Fruit fly (Drosophila melanogaster) whole organism, embryonic: ENCODE data around the gene Hgsnat.

Experiments
- Adf1 ChIP-seq: fragments of 200-800 bp; sonication (Bioruptor generic); IDR thresholded peaks from 2 replicates; pipeline ENCODE4 v1.3.6; 2022; ENCODE audit warnings: missing biosample characterization, missing genetic modification characterization
- Awh ChIP-seq: fragments of 200-800 bp; sonication (Bioruptor generic); IDR thresholded peaks from 2 replicates; pipeline ENCODE4, ENCODE4 v1.3.6; 2022; ENCODE audit warnings: missing biosample characterization, missing genetic modification characterization
- Bgb ChIP-seq: fragments of 200-800 bp; sonication (Bioruptor generic); IDR thresholded peaks from 2 replicates; pipeline ENCODE4 v1.3.6; 2022; ENCODE audit warnings: missing biosample characterization, missing genetic modification characterization; ENCODE audit not compliant: partially characterized antibody
- CG11560 ChIP-seq: fragments of 200-800 bp; sonication (Bioruptor generic); IDR thresholded peaks from 3 replicates; pipeline ENCODE4 v1.3.6; 2022; ENCODE audit warnings: missing biosample characterization, missing genetic modification characterization
- CG11696 ChIP-seq: fragments of 200-800 bp; sonication (Bioruptor generic); IDR thresholded peaks from 2 replicates; pipeline ENCODE4 v1.3.6; 2022; ENCODE audit warnings: missing biosample characterization, missing genetic modification characterization
- CG12391 ChIP-seq: fragments of 200-800 bp; sonication (Bioruptor generic); optimal IDR thresholded peaks from 3 replicates; lab custom pipeline; 2018; ENCODE audit warnings: missing biosample characterization, mild to moderate bottlenecking, missing genetic modification characterization, moderate library complexity
- CG13624 ChIP-seq: fragments of 200-800 bp; sonication (Bioruptor generic); optimal IDR thresholded peaks from 2 replicates; lab custom pipeline; 2016; ENCODE audit warnings: missing biosample characterization, missing genetic modification characterization
- CG13894 ChIP-seq: fragments of 200-800 bp; sonication (Bioruptor generic); optimal IDR thresholded peaks from 3 replicates; lab custom pipeline; 2018; ENCODE audit warnings: missing biosample characterization, mild to moderate bottlenecking, missing genetic modification characterization, moderate library complexity
- CG1647 ChIP-seq: fragments of 200-800 bp; sonication (Bioruptor generic); optimal IDR thresholded peaks from 3 replicates; lab custom pipeline; 2016; ENCODE audit warnings: missing biosample characterization, missing genetic modification characterization
- CG17359 ChIP-seq: fragments of 200-800 bp; sonication (Bioruptor generic); optimal IDR thresholded peaks from 3 replicates; lab custom pipeline; 2018; ENCODE audit warnings: missing biosample characterization, mild to moderate bottlenecking, missing genetic modification characterization, moderate library complexity
- CG17385 ChIP-seq: fragments of 200-800 bp; sonication (Bioruptor generic); optimal IDR thresholded peaks from 3 replicates; lab custom pipeline; 2018; ENCODE audit warnings: missing biosample characterization, mild to moderate bottlenecking, missing genetic modification characterization
- CG31365 ChIP-seq: fragments of 200-800 bp; sonication (Bioruptor generic); optimal IDR thresholded peaks from 2 replicates; lab custom pipeline; 2018; ENCODE audit warnings: missing biosample characterization, mild to moderate bottlenecking, missing genetic modification characterization
- CG31441 ChIP-seq: fragments of 200-800 bp; sonication (Bioruptor generic); IDR thresholded peaks from 2 replicates; pipeline ENCODE4 v1.3.6; 2022; ENCODE audit warnings: missing biosample characterization, missing genetic modification characterization
- CG3163 ChIP-seq: fragments of 200-800 bp; sonication (Bioruptor generic); optimal IDR thresholded peaks from 3 replicates; lab custom pipeline; 2016; ENCODE audit warnings: missing biosample characterization, missing genetic modification characterization
- CG32772 ChIP-seq: fragments of 200-800 bp; sonication (Bioruptor generic); IDR thresholded peaks from 2 replicates; pipeline ENCODE4 v1.3.6; 2022; ENCODE audit warnings: missing biosample characterization, missing genetic modification characterization
- CG42726 ChIP-seq: fragments of 200-800 bp; sonication (Bioruptor generic); IDR thresholded peaks from 2 replicates; pipeline ENCODE4 v1.3.6; 2022; ENCODE audit warnings: missing biosample characterization, missing genetic modification characterization; ENCODE audit not compliant: partially characterized antibody
- CG4854 ChIP-seq: fragments of 200-800 bp; sonication (Bioruptor generic); optimal IDR thresholded peaks from 2 replicates; lab custom pipeline; 2016; ENCODE audit warnings: missing biosample characterization, missing genetic modification characterization, inconsistent platforms
- CG5180 ChIP-seq: fragments of 200-800 bp; sonication (Bioruptor generic); optimal IDR thresholded peaks from 3 replicates; lab custom pipeline; 2017; ENCODE audit warnings: missing biosample characterization, missing genetic modification characterization, mild to moderate bottlenecking, moderate library complexity, missing genetic modification reagents
- CG8924 ChIP-seq: fragments of 200-800 bp; optimal IDR thresholded peaks from 3 replicates; lab custom pipeline; 2019; ENCODE audit warnings: missing biosample characterization, mild to moderate bottlenecking, missing genetic modification characterization, moderate library complexity
- D19B ChIP-seq: fragments of 200-800 bp; sonication (Bioruptor generic); optimal IDR thresholded peaks from 2 replicates; lab custom pipeline; 2017; ENCODE audit warnings: missing biosample characterization, mild to moderate bottlenecking, missing genetic modification characterization
- Eip74EF ChIP-seq, 2 experiments: fragments of 200-800 bp in 1 of 2; fragments of >200 bp in 1 of 2; sonication (Bioruptor generic) in 1 of 2; optimal IDR thresholded peaks; 2 replicates each; lab custom pipeline; 2017 to 2019; ENCODE audit warnings: missing biosample characterization in 2 of 2, missing genetic modification characterization in 2 of 2, mild to moderate bottlenecking in 1 of 2, moderate library complexity in 1 of 2
- Ets97D ChIP-seq: fragments of 200-800 bp; sonication (Bioruptor generic); optimal IDR thresholded peaks from 3 replicates; lab custom pipeline; 2016; ENCODE audit warnings: missing biosample characterization, missing genetic modification characterization
- Fer2 ChIP-seq: fragments of 200-800 bp; sonication (Bioruptor generic); optimal IDR thresholded peaks from 2 replicates; lab custom pipeline; 2018; ENCODE audit warnings: missing biosample characterization, mild to moderate bottlenecking, missing genetic modification characterization, moderate library complexity
- Gsc ChIP-seq: fragments of 200-800 bp; sonication (Bioruptor generic); IDR thresholded peaks from 2 replicates; pipeline ENCODE4 v1.3.6; 2022; ENCODE audit warnings: missing biosample characterization, missing genetic modification characterization
- H15 ChIP-seq: fragments of 200-800 bp; sonication (Bioruptor generic); IDR thresholded peaks from 3 replicates; pipeline ENCODE4 v1.3.6; 2022; ENCODE audit warnings: missing biosample characterization, missing genetic modification characterization
- Hr51 ChIP-seq, 2 experiments: fragments of 200-800 bp; sonication (Bioruptor generic); optimal IDR thresholded peaks; 2 replicates in 1 of 2; 3 replicates in 1 of 2; lab custom pipeline; 2016 to 2018; ENCODE audit warnings: missing biosample characterization in 2 of 2, missing genetic modification characterization in 2 of 2, mild to moderate bottlenecking in 1 of 2, moderate library complexity in 1 of 2
- Meics ChIP-seq: fragments of 200-800 bp; sonication (Bioruptor generic); optimal IDR thresholded peaks from 2 replicates; lab custom pipeline; 2017; ENCODE audit warnings: missing biosample characterization, mild to moderate bottlenecking, missing genetic modification characterization
- PHDP ChIP-seq: fragments of 200-800 bp; sonication (Bioruptor generic); optimal IDR thresholded peaks from 3 replicates; lab custom pipeline; 2018; ENCODE audit warnings: missing biosample characterization, mild to moderate bottlenecking, missing genetic modification characterization, moderate library complexity
- Scr ChIP-seq: fragments of 200-800 bp; sonication (Bioruptor generic); IDR thresholded peaks from 2 replicates; pipeline ENCODE4 v1.3.6; 2022; ENCODE audit warnings: missing biosample characterization, missing genetic modification characterization; ENCODE audit not compliant: partially characterized antibody
- Spps ChIP-seq: fragments of 200-800 bp; sonication (Bioruptor generic); optimal IDR thresholded peaks from 2 replicates; lab custom pipeline; 2018; ENCODE audit warnings: missing biosample characterization, mild to moderate bottlenecking, missing genetic modification characterization
- Usf ChIP-seq: fragments of 200-800 bp; sonication (Bioruptor generic); optimal IDR thresholded peaks from 2 replicates; lab custom pipeline; 2017; ENCODE audit warnings: missing genotype, missing biosample characterization, missing genetic modification characterization
- aop ChIP-seq: fragments of 200-800 bp; sonication (Bioruptor generic); IDR thresholded peaks from 2 replicates; pipeline ENCODE4 v1.3.6; 2022; ENCODE audit warnings: missing biosample characterization, missing genetic modification characterization
- ato ChIP-seq: fragments of 200-800 bp; sonication (Bioruptor generic); IDR thresholded peaks from 2 replicates; pipeline ENCODE4 v1.3.6; 2022; ENCODE audit warnings: missing biosample characterization, missing genetic modification characterization; ENCODE audit not compliant: partially characterized antibody
- br ChIP-seq: fragments of >200 bp; optimal IDR thresholded peaks from 2 replicates; lab custom pipeline; 2017
- dmrt99B ChIP-seq: fragments of 200-800 bp; sonication (Bioruptor generic); optimal IDR thresholded peaks from 2 replicates; lab custom pipeline; 2018; ENCODE audit warnings: missing biosample characterization, mild to moderate bottlenecking, missing genetic modification characterization, moderate library complexity
- dysf ChIP-seq: fragments of 200-800 bp; sonication (Bioruptor generic); IDR thresholded peaks from 3 replicates; pipeline ENCODE4 v1.3.6; 2022; ENCODE audit warnings: missing biosample characterization, missing genetic modification characterization
- fru ChIP-seq: fragments of >200 bp; optimal IDR thresholded peaks from 2 replicates; lab custom pipeline; 2017
- gce ChIP-seq: fragments of 200-800 bp; sonication (Bioruptor generic); IDR thresholded peaks from 3 replicates; pipeline ENCODE4 v1.3.6; 2022; ENCODE audit warnings: missing biosample characterization, missing genetic modification characterization
- gem ChIP-seq: fragments of 200-800 bp; sonication (Bioruptor generic); optimal IDR thresholded peaks from 2 replicates; lab custom pipeline; 2019; ENCODE audit warnings: missing biosample characterization, mild to moderate bottlenecking, missing genetic modification characterization, moderate library complexity
- grn ChIP-seq: fragments of 200-800 bp; sonication (Bioruptor generic); optimal IDR thresholded peaks from 3 replicates; lab custom pipeline; 2017; ENCODE audit warnings: missing biosample characterization, missing genetic modification characterization
- klu ChIP-seq: fragments of 200-800 bp; sonication (Bioruptor generic); IDR thresholded peaks from 2 replicates; pipeline ENCODE4 v1.3.6; 2022; ENCODE audit warnings: missing biosample characterization, missing genetic modification characterization
- lmd ChIP-seq: fragments of 200-800 bp; sonication (Bioruptor generic); IDR thresholded peaks from 2 replicates; pipeline ENCODE4 v1.3.6; 2022; ENCODE audit warnings: missing biosample characterization, missing genetic modification characterization
- nerfin-1 ChIP-seq: fragments of 200-800 bp; sonication (Bioruptor generic); optimal IDR thresholded peaks from 3 replicates; lab custom pipeline; 2019; ENCODE audit warnings: missing biosample characterization, mild to moderate bottlenecking, missing genetic modification characterization, moderate library complexity
- nom ChIP-seq: fragments of 200-800 bp; sonication (Bioruptor generic); optimal IDR thresholded peaks from 2 replicates; lab custom pipeline; 2017; ENCODE audit warnings: missing biosample characterization, missing genetic modification characterization, mild to moderate bottlenecking, moderate library complexity, missing genetic modification reagents
- phol ChIP-seq: fragments of 200-800 bp; sonication (Bioruptor generic); optimal IDR thresholded peaks from 3 replicates; lab custom pipeline; 2018; ENCODE audit warnings: missing biosample characterization, mild to moderate bottlenecking, missing genetic modification characterization, moderate library complexity
- repo ChIP-seq: fragments of 200-800 bp; sonication (Bioruptor generic); optimal IDR thresholded peaks from 2 replicates; lab custom pipeline; 2016; ENCODE audit warnings: missing biosample characterization, missing genetic modification characterization
- row ChIP-seq: fragments of 200-800 bp; sonication (Bioruptor generic); IDR thresholded peaks from 3 replicates; pipeline ENCODE4 v1.3.6; 2022; ENCODE audit warnings: missing biosample characterization, missing genetic modification characterization
- sna ChIP-seq: fragments of 200-800 bp; sonication (Bioruptor generic); IDR thresholded peaks from 2 replicates; pipeline ENCODE4 v1.3.6; 2022; ENCODE audit warnings: missing biosample characterization, missing genetic modification characterization; ENCODE audit not compliant: partially characterized antibody
- sr ChIP-seq: fragments of 200-800 bp; sonication (Bioruptor generic); IDR thresholded peaks from 3 replicates; pipeline ENCODE4 v1.3.6; 2022; ENCODE audit warnings: missing biosample characterization, missing genetic modification characterization
- z ChIP-seq: fragments of 200-800 bp; sonication (Bioruptor generic); IDR thresholded peaks from 3 replicates; pipeline ENCODE4 v1.3.6; 2022; ENCODE audit warnings: missing biosample characterization, missing genetic modification characterization
- zfh1 ChIP-seq: fragments of 200-800 bp; sonication (Bioruptor generic); IDR thresholded peaks from 3 replicates; pipeline ENCODE4 v1.3.6; 2022; ENCODE audit warnings: missing biosample characterization, missing genetic modification characterization

The Hgsnat gene

DNA sequence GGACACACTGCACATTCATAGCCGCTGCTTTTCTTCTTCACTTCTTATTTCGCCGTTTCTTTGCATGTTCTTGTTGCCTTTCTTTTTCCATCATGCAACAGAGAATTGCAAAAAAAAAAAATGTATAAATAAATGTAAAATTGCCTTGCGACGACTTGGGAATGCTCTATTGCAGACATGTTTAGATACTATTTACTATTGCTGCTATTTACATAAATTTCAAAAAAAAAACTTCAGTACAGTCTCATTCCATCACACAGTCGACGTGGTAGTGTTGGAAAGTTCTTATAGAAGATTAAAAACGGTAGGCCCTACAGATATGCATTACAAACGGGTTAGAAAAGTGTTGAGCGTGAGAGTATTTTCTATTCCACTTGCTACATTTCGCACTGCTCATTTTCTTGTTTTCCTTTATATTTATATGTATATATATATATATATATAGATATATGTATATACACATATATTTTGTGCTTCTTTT, 6.7 kb upstream of the Hgsnat start (continued):
- no peak for TF ChIP-seq Gsc (GFP tag; lab: Robert Waterston, UW)
- TF ChIP-seq CG8924 (tag; lab: Kevin White, UChicago) = no peak
- no peak for TF ChIP-seq Spps
- TF ChIP-seq CG31441 (GFP tag; lab: Robert Waterston, UW) = peak; percentile 19; the same call in 1 of the 2 replicates
- TF ChIP-seq aop (GFP tag; lab: Robert Waterston, UW) = no peak
- no peak for TF ChIP-seq ato
- no peak for TF ChIP-seq nerfin-1 (tag; lab: Kevin White, UChicago)
- TF ChIP-seq Fer2 (tag; lab: Kevin White, UChicago) = no peak
- peak; percentile 30; the same call in 1 of the 2 replicates for TF ChIP-seq lmd (GFP tag; lab: Robert Waterston, UW)
- no peak for TF ChIP-seq z (GFP tag; lab: Robert Waterston, UW)
- no peak for TF ChIP-seq Usf (GFP tag; lab: Kevin White, UChicago)
- TF ChIP-seq phol (tag; lab: Kevin White, UChicago) = no peak
- TF ChIP-seq row (GFP tag; lab: Robert Waterston, UW) = peak; percentile 84
- TF ChIP-seq CG11560 (tag; lab: Robert Waterston, UW) = no peak
- peak in 1 of 2 experiments; percentile 9 for TF ChIP-seq Hr51 (GFP tag; optimal IDR thresholded peaks at IDR 0.05; lab: Kevin White, UChicago)
- TF ChIP-seq CG32772 (GFP tag; lab: Robert Waterston, UW) = peak; percentile 52; the same call in 1 of the 2 replicates
- no peak for TF ChIP-seq CG11696 (GFP tag; lab: Robert Waterston, UW)
- TF ChIP-seq dysf = peak; percentile 39; the same call in 1 of the 3 replicates
- TF ChIP-seq CG5180 (GFP tag; lab: Kevin White, UChicago) = no peak
- no peak for TF ChIP-seq grn (GFP tag; lab: Kevin White, UChicago)
- TF ChIP-seq D19B (GFP tag; lab: Kevin White, UChicago) = no peak
- TF ChIP-seq fru (lab: Kevin White, UChicago) = no peak
- no peak for TF ChIP-seq Ets97D (GFP tag; lab: Kevin White, UChicago)
- no peak for TF ChIP-seq CG13624 (GFP tag; lab: Kevin White, UChicago)
- peak; percentile 87 for TF ChIP-seq nom (GFP tag; lab: Kevin White, UChicago)
- no peak for TF ChIP-seq zfh1
- peak; percentile 17 for TF ChIP-seq dmrt99B (tag; lab: Kevin White, UChicago)
- no peak for TF ChIP-seq CG13894
- no peak for TF ChIP-seq CG4854 (GFP tag; lab: Kevin White, UChicago)
- no peak for TF ChIP-seq H15 (GFP tag; lab: Robert Waterston, UW)
- TF ChIP-seq CG17359 = no peak
- no peak for TF ChIP-seq Adf1 (GFP tag; lab: Robert Waterston, UW)
- no peak for TF ChIP-seq CG1647 (GFP tag; lab: Kevin White, UChicago)
- TF ChIP-seq Eip74EF (GFP tag; optimal IDR thresholded peaks at IDR 0.05; lab: Kevin White, UChicago) = no peak
- no peak for TF ChIP-seq repo (GFP tag; lab: Kevin White, UChicago)
- peak; percentile 11 for TF ChIP-seq PHDP (tag; lab: Kevin White, UChicago)
- no peak for TF ChIP-seq Scr (GFP tag; lab: Robert Waterston, UW)
- no peak for TF ChIP-seq sna
- no peak for TF ChIP-seq Bgb (GFP tag; lab: Robert Waterston, UW)
- peak; percentile 23 for TF ChIP-seq Meics (GFP tag; lab: Kevin White, UChicago)
- TF ChIP-seq klu (GFP tag; lab: Robert Waterston, UW) = no peak
- no peak for TF ChIP-seq gce (GFP tag; lab: Robert Waterston, UW)
- peak; percentile 1 for TF ChIP-seq CG17385 (GFP tag; lab: Kevin White, UChicago)
- no peak for TF ChIP-seq br (lab: Kevin White, UChicago)
- TF ChIP-seq gem (tag; lab: Kevin White, UChicago) = peak; percentile 37
- no peak for TF ChIP-seq CG42726 (GFP tag; lab: Robert Waterston, UW)
- no peak for TF ChIP-seq CG12391 (tag; lab: Kevin White, UChicago)
- TF ChIP-seq Awh = no peak
- TF ChIP-seq CG31365 (tag; lab: Kevin White, UChicago) = no peak
- TF ChIP-seq CG3163 (GFP tag; lab: Kevin White, UChicago) = no peak
- TF ChIP-seq sr (GFP tag; lab: Robert Waterston, UW) = no peak
